Worm (Caenorhabditis elegans): ENCODE data around the gene ccf-1.

ce11 chrIII:11937911-11938310 lies 17.9 kb upstream of the ccf-1 start:
- TF ChIP-seq unc-39 (tag; optimal IDR thresholded peaks at IDR 0.05) (no peak), ztf-11 (tag; optimal IDR thresholded peaks at IDR 0.05) (no peak), nhr-11 (tag; optimal IDR thresholded peaks at IDR 0.05) (no peak), F10B5.3 (tag; optimal IDR thresholded peaks at IDR 0.05) (no peak), snpc-4 (tag; optimal IDR thresholded peaks at IDR 0.05) (no peak), mdl-1 (tag; optimal IDR thresholded peaks at IDR 0.05) (no peak), gei-8 (GFP tag; optimal IDR thresholded peaks at IDR 0.05) (no peak), zip-2 (tag; optimal IDR thresholded peaks at IDR 0.05) (no peak), fkh-10 (GFP tag; optimal IDR thresholded peaks at IDR 0.05) (no peak), lin-15B (tag; optimal IDR thresholded peaks at IDR 0.05) (no peak), nhr-76 (tag; optimal IDR thresholded peaks at IDR 0.05) (no peak), aly-2 (tag; optimal IDR thresholded peaks at IDR 0.05) (no peak), pha-4 (GFP tag; IDR thresholded peaks at IDR 0.05) (no peak), pha-4 (tag; optimal IDR thresholded peaks at IDR 0.05) (no peak), ceh-28 (tag; optimal IDR thresholded peaks at IDR 0.05) (no peak)

All from whole organism, L4 larva.